Fruit fly (Drosophila melanogaster) whole organism, embryonic: Measurements from ENCODE around the gene RpS12.

Experiments
- Adf1 ChIP-seq: fragments of 200-800 bp; sonication (Bioruptor generic); IDR thresholded peaks from 2 replicates; pipeline ENCODE4 v1.3.6; 2022; ENCODE audit warnings: missing biosample characterization, missing genetic modification characterization
- Atf3 ChIP-seq: fragments of 200-800 bp; sonication (Bioruptor generic); optimal IDR thresholded peaks from 3 replicates; lab custom pipeline; 2016; ENCODE audit warnings: missing biosample characterization, missing genetic modification characterization
- CG10431 ChIP-seq: fragments of 200-800 bp; sonication (Bioruptor generic); optimal IDR thresholded peaks from 3 replicates; lab custom pipeline; 2018; ENCODE audit warnings: missing biosample characterization, mild to moderate bottlenecking, missing genetic modification characterization
- CG11456 ChIP-seq: fragments of 200-800 bp; sonication (Bioruptor generic); IDR thresholded peaks from 3 replicates; pipeline ENCODE4 v1.3.6; 2022; ENCODE audit warnings: missing biosample characterization, missing genetic modification characterization
- CG12769 ChIP-seq: fragments of 200-800 bp; sonication (Bioruptor generic); optimal IDR thresholded peaks from 2 replicates; lab custom pipeline; 2019; ENCODE audit warnings: missing biosample characterization, mild to moderate bottlenecking, missing genetic modification characterization, moderate library complexity
- CG1529 ChIP-seq: fragments of 200-800 bp; sonication (Bioruptor generic); optimal IDR thresholded peaks from 3 replicates; lab custom pipeline; 2018; ENCODE audit warnings: missing biosample characterization, missing genetic modification characterization
- CG1603 ChIP-seq: fragments of 200-800 bp; sonication (Bioruptor generic); optimal IDR thresholded peaks from 2 replicates; lab custom pipeline; 2019; ENCODE audit warnings: missing biosample characterization, mild to moderate bottlenecking, missing genetic modification characterization, moderate library complexity
- CG1647 ChIP-seq: fragments of 200-800 bp; sonication (Bioruptor generic); optimal IDR thresholded peaks from 3 replicates; lab custom pipeline; 2016; ENCODE audit warnings: missing biosample characterization, missing genetic modification characterization
- CG17912 ChIP-seq: fragments of 200-800 bp; sonication (Bioruptor generic); optimal IDR thresholded peaks from 2 replicates; lab custom pipeline; 2018; ENCODE audit warnings: missing biosample characterization, mild to moderate bottlenecking, missing genetic modification characterization
- CG1832 ChIP-seq: fragments of 200-800 bp; sonication (Bioruptor generic); optimal IDR thresholded peaks from 2 replicates; lab custom pipeline; 2017; ENCODE audit warnings: missing biosample characterization, mild to moderate bottlenecking, missing genetic modification characterization, inconsistent platforms
- CG2199 ChIP-seq: fragments of 200-800 bp; sonication (Bioruptor generic); IDR thresholded peaks from 3 replicates; pipeline ENCODE4 v1.3.6; 2022; ENCODE audit warnings: missing biosample characterization, missing genetic modification characterization
- CG3065 ChIP-seq: fragments of 200-800 bp; sonication (Bioruptor generic); optimal IDR thresholded peaks from 2 replicates; lab custom pipeline; 2016; ENCODE audit warnings: missing biosample characterization, missing genetic modification characterization
- CG33557 ChIP-seq: fragments of 200-800 bp; sonication (Bioruptor generic); optimal IDR thresholded peaks from 2 replicates; lab custom pipeline; 2019; ENCODE audit warnings: missing biosample characterization, mild to moderate bottlenecking, missing genetic modification characterization, moderate library complexity
- CG3995 ChIP-seq: fragments of 200-800 bp; sonication (Bioruptor generic); optimal IDR thresholded peaks from 3 replicates; lab custom pipeline; 2016; ENCODE audit warnings: missing biosample characterization, missing genetic modification characterization
- CG4424 ChIP-seq: fragments of 200-800 bp; sonication (Bioruptor generic); optimal IDR thresholded peaks from 3 replicates; lab custom pipeline; 2016; ENCODE audit warnings: missing biosample characterization, missing genetic modification characterization
- CG4707 ChIP-seq: fragments of 200-800 bp; sonication (Bioruptor generic); optimal IDR thresholded peaks from 2 replicates; lab custom pipeline; 2018; ENCODE audit warnings: missing biosample characterization, mild to moderate bottlenecking, missing genetic modification characterization, moderate library complexity
- CG6254 ChIP-seq: fragments of 200-800 bp; sonication (Bioruptor generic); optimal IDR thresholded peaks from 3 replicates; lab custom pipeline; 2017; ENCODE audit warnings: mild to moderate bottlenecking, missing biosample characterization, missing genetic modification reagents, missing genetic modification characterization
- CG6689 ChIP-seq: fragments of 200-800 bp; sonication (Bioruptor generic); IDR thresholded peaks from 2 replicates; pipeline ENCODE4 v1.3.6; 2022; ENCODE audit warnings: missing biosample characterization, missing genetic modification characterization
- CG7372 ChIP-seq: fragments of 200-800 bp; sonication (Bioruptor generic); IDR thresholded peaks from 2 replicates; pipeline ENCODE4 v1.3.6; 2022; ENCODE audit warnings: missing biosample characterization, missing genetic modification characterization
- CG7928 ChIP-seq: fragments of 200-800 bp; sonication (Bioruptor generic); optimal IDR thresholded peaks from 2 replicates; lab custom pipeline; 2017; ENCODE audit warnings: missing biosample characterization, mild to moderate bottlenecking, missing genetic modification characterization
- CG7963 ChIP-seq: fragments of 200-800 bp; sonication (Bioruptor generic); IDR thresholded peaks from 3 replicates; pipeline ENCODE4 v1.3.6; 2022; ENCODE audit warnings: missing biosample characterization, missing genetic modification characterization; ENCODE audit not compliant: partially characterized antibody
- CG8388 ChIP-seq: fragments of 200-800 bp; sonication (Bioruptor generic); optimal IDR thresholded peaks from 2 replicates; lab custom pipeline; 2019; ENCODE audit warnings: missing biosample characterization, mild to moderate bottlenecking, missing genetic modification characterization, moderate library complexity
- CG9932 ChIP-seq: fragments of 200-800 bp; sonication (Bioruptor generic); IDR thresholded peaks from 2 replicates; pipeline ENCODE4 v1.3.6; 2022; ENCODE audit warnings: missing biosample characterization, missing genetic modification characterization
- D ChIP-seq, 2 experiments: fragments of 200-800 bp in 1 of 2; fragments of >200 bp in 1 of 2; sonication (Bioruptor generic) in 1 of 2; optimal IDR thresholded peaks; 2 replicates in 1 of 2; 3 replicates in 1 of 2; lab custom pipeline; 2017; ENCODE audit warnings: mild to moderate bottlenecking in 1 of 2, missing biosample characterization in 1 of 2, missing genetic modification characterization in 1 of 2, missing genetic modification reagents in 1 of 2
- D19A ChIP-seq: fragments of 200-800 bp; optimal IDR thresholded peaks from 3 replicates; lab custom pipeline; 2019; ENCODE audit warnings: missing biosample characterization, mild to moderate bottlenecking, missing genetic modification characterization, moderate library complexity
- Deaf1 ChIP-seq: fragments of 200-800 bp; optimal IDR thresholded peaks from 3 replicates; lab custom pipeline; 2019; ENCODE audit warnings: missing biosample characterization, mild to moderate bottlenecking, missing genetic modification characterization, moderate library complexity
- Dip2 ChIP-seq: fragments of 200-800 bp; sonication (Bioruptor generic); IDR thresholded peaks from 2 replicates; pipeline ENCODE4 v1.3.6; 2022; ENCODE audit warnings: missing biosample characterization, missing genetic modification characterization
- Dip3 ChIP-seq: fragments of 200-800 bp; sonication (Bioruptor generic); optimal IDR thresholded peaks from 3 replicates; lab custom pipeline; 2016; ENCODE audit warnings: missing biosample characterization, missing genetic modification characterization
- ERR ChIP-seq: fragments of 200-800 bp; sonication (Bioruptor generic); optimal IDR thresholded peaks from 2 replicates; lab custom pipeline; 2016; ENCODE audit warnings: missing biosample characterization, missing genetic modification characterization
- Hmx ChIP-seq: fragments of 200-800 bp; sonication (Bioruptor generic); optimal IDR thresholded peaks from 2 replicates; lab custom pipeline; 2016; ENCODE audit warnings: missing biosample characterization, missing genetic modification characterization
- Jarid2 ChIP-seq: fragments of 200-800 bp; sonication (Bioruptor generic); optimal IDR thresholded peaks from 3 replicates; lab custom pipeline; 2017; ENCODE audit warnings: mild to moderate bottlenecking, missing biosample characterization, missing genetic modification reagents, missing genetic modification characterization
- NC2β ChIP-seq: fragments of 200-800 bp; sonication (Bioruptor generic); optimal IDR thresholded peaks from 2 replicates; lab custom pipeline; 2016; ENCODE audit warnings: missing biosample characterization, missing genetic modification characterization
- NfI ChIP-seq: fragments of 200-800 bp; sonication (Bioruptor generic); optimal IDR thresholded peaks from 3 replicates; lab custom pipeline; 2018; ENCODE audit warnings: missing biosample characterization, mild to moderate bottlenecking, missing genetic modification characterization, moderate library complexity
- br ChIP-seq: fragments of >200 bp; optimal IDR thresholded peaks from 2 replicates; lab custom pipeline; 2017
- fd102C ChIP-seq: fragments of 200-800 bp; sonication (Bioruptor generic); optimal IDR thresholded peaks from 2 replicates; lab custom pipeline; 2018; ENCODE audit warnings: missing biosample characterization, mild to moderate bottlenecking, missing genetic modification characterization, moderate library complexity
- ftz-f1 ChIP-seq: fragments of 200-800 bp; sonication (Bioruptor generic); optimal IDR thresholded peaks from 2 replicates; lab custom pipeline; 2016; ENCODE audit warnings: missing biosample characterization, missing genetic modification characterization
- grau ChIP-seq: fragments of 200-800 bp; optimal IDR thresholded peaks from 3 replicates; lab custom pipeline; 2019; ENCODE audit warnings: missing biosample characterization, mild to moderate bottlenecking, missing genetic modification characterization, moderate library complexity
- gsb ChIP-seq: fragments of 200-800 bp; sonication (Bioruptor generic); IDR thresholded peaks from 2 replicates; pipeline ENCODE4 v1.3.6; 2022; ENCODE audit warnings: missing biosample characterization, missing genetic modification characterization
- jigr1 ChIP-seq: fragments of 200-800 bp; sonication (Bioruptor generic); IDR thresholded peaks from 3 replicates; pipeline ENCODE4 v1.3.6; 2022; ENCODE audit warnings: missing biosample characterization, missing genetic modification characterization
- maf-S ChIP-seq: fragments of 200-800 bp; sonication (Bioruptor generic); optimal IDR thresholded peaks from 2 replicates; lab custom pipeline; 2016; ENCODE audit warnings: missing biosample characterization, missing genetic modification characterization
- mam ChIP-seq: fragments of 200-800 bp; sonication (Bioruptor generic); optimal IDR thresholded peaks from 3 replicates; lab custom pipeline; 2016; ENCODE audit warnings: missing biosample characterization, missing genetic modification characterization
- nmo ChIP-seq: fragments of 200-800 bp; sonication (Bioruptor generic); optimal IDR thresholded peaks from 2 replicates; lab custom pipeline; 2018; ENCODE audit warnings: missing biosample characterization, mild to moderate bottlenecking, missing genetic modification characterization, moderate library complexity
- psq ChIP-seq: fragments of 200-800 bp; sonication (Bioruptor generic); optimal IDR thresholded peaks from 2 replicates; lab custom pipeline; 2017; ENCODE audit warnings: missing biosample characterization, missing genetic modification characterization
- row ChIP-seq: fragments of 200-800 bp; sonication (Bioruptor generic); IDR thresholded peaks from 3 replicates; pipeline ENCODE4 v1.3.6; 2022; ENCODE audit warnings: missing biosample characterization, missing genetic modification characterization
- sob ChIP-seq: fragments of 200-800 bp; sonication (Bioruptor generic); IDR thresholded peaks from 2 replicates; pipeline ENCODE4 v1.3.6; 2022; ENCODE audit warnings: missing biosample characterization, missing genetic modification characterization
- sqz ChIP-seq: fragments of 200-800 bp; sonication (Bioruptor generic); optimal IDR thresholded peaks from 3 replicates; lab custom pipeline; 2018; ENCODE audit warnings: missing biosample characterization, mild to moderate bottlenecking, missing genetic modification characterization
- stc ChIP-seq: fragments of 200-800 bp; sonication (Bioruptor generic); IDR thresholded peaks from 2 replicates; pipeline ENCODE4 v1.3.6; 2022; ENCODE audit warnings: missing biosample characterization, missing genetic modification characterization
- unc-4 ChIP-seq: fragments of 200-800 bp; sonication (Bioruptor generic); IDR thresholded peaks from 2 replicates; pipeline ENCODE4 v1.3.6; 2022; ENCODE audit warnings: missing biosample characterization, missing genetic modification characterization; ENCODE audit not compliant: partially characterized antibody
- wek ChIP-seq: fragments of 200-800 bp; sonication (Bioruptor generic); optimal IDR thresholded peaks from 3 replicates; lab custom pipeline; 2018; ENCODE audit warnings: missing biosample characterization, mild to moderate bottlenecking, missing genetic modification characterization, moderate library complexity
- zen ChIP-seq: fragments of 200-800 bp; sonication (Bioruptor generic); optimal IDR thresholded peaks from 3 replicates; lab custom pipeline; 2018; ENCODE audit warnings: missing biosample characterization, mild to moderate bottlenecking, missing genetic modification characterization, moderate library complexity

RpS12 gene

dm6 chr3L:13022160-13022853 is 845 bp upstream of the RpS12 start, which contains the start of gene Adk2 (continued):
- no peak for TF ChIP-seq D (optimal IDR thresholded peaks at IDR 0.05; lab: Kevin White, UChicago)
- no peak for TF ChIP-seq D (GFP tag; optimal IDR thresholded peaks at IDR 0.05; lab: Kevin White, UChicago)
- TF ChIP-seq jigr1 = no peak
- TF ChIP-seq zen = no peak
- TF ChIP-seq mam (GFP tag; lab: Kevin White, UChicago) = no peak
- peak; percentile 48 for TF ChIP-seq CG12769 (tag; lab: Kevin White, UChicago)
- TF ChIP-seq sqz = no peak
- TF ChIP-seq CG1529 (GFP tag; lab: Kevin White, UChicago) = no peak
- no peak for TF ChIP-seq CG4424 (GFP tag; lab: Kevin White, UChicago)
- no peak for TF ChIP-seq maf-S (GFP tag; lab: Kevin White, UChicago)
- peak; percentile 60 for TF ChIP-seq Deaf1 (tag; lab: Kevin White, UChicago)
- 0 out of 3 replicates have a peak, but pooled peaks have one; percentile 19 for TF ChIP-seq CG2199 (GFP tag; lab: Robert Waterston, UW)
- TF ChIP-seq ftz-f1 (GFP tag; lab: Kevin White, UChicago) = no peak
- TF ChIP-seq CG8388 (GFP tag; lab: Kevin White, UChicago) = no peak
- TF ChIP-seq grau = no peak
- peak; percentile 67; the same call in 1 of the 3 replicates for TF ChIP-seq CG11456 (GFP tag; lab: Robert Waterston, UW)
- no peak for TF ChIP-seq CG1647 (GFP tag; lab: Kevin White, UChicago)
- peak; percentile 76 for TF ChIP-seq CG9932
- TF ChIP-seq stc (GFP tag; lab: Robert Waterston, UW) = no peak
- TF ChIP-seq CG7963 (GFP tag; lab: Robert Waterston, UW) = no peak
- peak; percentile 35; the same call in 1 of the 2 replicates for TF ChIP-seq CG6689
- TF ChIP-seq CG17912 (GFP tag; lab: Kevin White, UChicago) = no peak
- no peak for TF ChIP-seq Dip2
- TF ChIP-seq NC2β (GFP tag; lab: Kevin White, UChicago) = no peak
- TF ChIP-seq Dip3 (GFP tag; lab: Kevin White, UChicago) = peak; percentile 18
- no peak for TF ChIP-seq fd102C
- no peak for TF ChIP-seq CG7928
- peak; percentile 66 for TF ChIP-seq CG1603 (tag; lab: Kevin White, UChicago)
- TF ChIP-seq ERR (GFP tag; lab: Kevin White, UChicago) = no peak
- no peak for TF ChIP-seq Adf1 (GFP tag; lab: Robert Waterston, UW)
- TF ChIP-seq nmo = no peak
- TF ChIP-seq wek (GFP tag; lab: Kevin White, UChicago) = no peak
- 0 out of 2 replicates have a peak, but pooled peaks have one; percentile 29 for TF ChIP-seq unc-4 (GFP tag; lab: Robert Waterston, UW)
- no peak for TF ChIP-seq br
- no peak for TF ChIP-seq psq (GFP tag; lab: Kevin White, UChicago)
- no peak for TF ChIP-seq CG10431 (GFP tag; lab: Kevin White, UChicago)
- no peak for TF ChIP-seq Hmx (GFP tag; lab: Kevin White, UChicago)
- peak; percentile 73 for TF ChIP-seq row (GFP tag; lab: Robert Waterston, UW)
- no peak for TF ChIP-seq D19A (tag; lab: Kevin White, UChicago)
- TF ChIP-seq CG6254 (GFP tag; lab: Kevin White, UChicago) = no peak
- peak; percentile 40; the same call in 1 of the 2 replicates for TF ChIP-seq gsb (GFP tag; lab: Robert Waterston, UW)
- no peak for TF ChIP-seq CG4707 (GFP tag; lab: Kevin White, UChicago)
- peak; percentile 23; the same call in 1 of the 2 replicates for TF ChIP-seq sob
- no peak for TF ChIP-seq CG33557 (GFP tag; lab: Kevin White, UChicago)
- TF ChIP-seq NfI (GFP tag; lab: Kevin White, UChicago) = peak; percentile 17
- TF ChIP-seq Atf3 (GFP tag; lab: Kevin White, UChicago) = no peak
- TF ChIP-seq CG1832 = no peak
- TF ChIP-seq Jarid2 (GFP tag; lab: Kevin White, UChicago) = peak; percentile 13
- no peak for TF ChIP-seq CG3065 (GFP tag; lab: Kevin White, UChicago)
- TF ChIP-seq CG7372 (GFP tag; lab: Robert Waterston, UW) = peak; percentile 8; the same call in 1 of the 2 replicates
- TF ChIP-seq CG3995 (GFP tag; lab: Kevin White, UChicago) = no peak
